Worm (Caenorhabditis elegans): ENCODE measurements around the gene srj-21.

DNA sequence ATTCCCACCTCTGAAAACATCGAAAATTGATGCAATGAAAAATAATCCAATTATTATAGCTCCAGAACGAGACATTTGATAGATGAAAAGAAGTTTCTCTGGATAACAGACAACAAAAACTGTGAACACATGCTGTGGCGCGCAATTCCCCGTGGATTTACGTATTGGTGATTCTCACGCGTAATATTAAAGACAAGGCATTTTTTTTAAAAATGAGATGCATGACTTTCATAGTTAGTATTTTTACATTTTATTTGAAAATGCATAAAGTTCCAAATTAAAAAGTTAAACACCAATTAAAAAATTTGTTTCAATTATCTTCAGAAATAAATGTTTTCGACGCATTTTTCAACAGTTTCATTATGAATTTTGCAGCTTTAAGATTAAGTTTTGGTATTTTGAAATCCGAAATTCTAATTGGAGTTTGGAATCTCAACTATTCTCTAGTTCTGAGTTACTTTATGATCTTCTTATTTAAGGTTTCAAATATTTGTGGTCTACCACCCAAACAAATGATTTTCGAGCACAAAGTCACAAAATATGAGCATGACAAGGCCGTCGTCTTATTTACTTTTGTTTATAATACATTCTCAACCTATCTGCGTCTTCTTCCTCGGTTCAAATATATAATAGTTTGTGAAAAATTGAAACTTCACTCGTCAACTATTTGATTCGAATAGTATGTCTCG lies 2.3 kb downstream of the srj-21 start, which contains the start of the genes selt-1.2 and F28H7.2:
- TF ChIP-seq pha-4 (tag; optimal IDR thresholded peaks at IDR 0.05) (no peak), mab-5 (tag; optimal IDR thresholded peaks at IDR 0.05) (no peak), ztf-11 (tag; optimal IDR thresholded peaks at IDR 0.05) (no peak), hlh-1 (tag; optimal IDR thresholded peaks at IDR 0.05) (no peak)
